Fruit fly (Drosophila melanogaster) whole organism, embryonic: ENCODE measurements around the gene SLC5A11.

Source experiments
- Blimp-1 ChIP-seq: fragments of 200-800 bp; sonication (Bioruptor generic); optimal IDR thresholded peaks from 3 replicates; lab custom pipeline; 2018; ENCODE audit warnings: missing biosample characterization, missing genetic modification characterization, mild to moderate bottlenecking, moderate library complexity, missing genetic modification reagents
- CG10366 ChIP-seq: fragments of 200-800 bp; sonication (Bioruptor generic); IDR thresholded peaks from 2 replicates; pipeline ENCODE4 v1.3.6; 2022; ENCODE audit warnings: missing biosample characterization, missing genetic modification characterization
- CG12155 ChIP-seq: fragments of 200-800 bp; sonication (Bioruptor generic); optimal IDR thresholded peaks from 3 replicates; lab custom pipeline; 2016; ENCODE audit warnings: missing biosample characterization, missing genetic modification characterization
- CG13296 ChIP-seq: fragments of 200-800 bp; sonication (Bioruptor generic); optimal IDR thresholded peaks from 3 replicates; lab custom pipeline; 2018; ENCODE audit warnings: missing biosample characterization, mild to moderate bottlenecking, missing genetic modification characterization
- CG13775 ChIP-seq: fragments of 200-800 bp; sonication (Bioruptor generic); optimal IDR thresholded peaks from 3 replicates; lab custom pipeline; 2017; ENCODE audit warnings: missing biosample characterization, mild to moderate bottlenecking, missing genetic modification characterization
- CG14441 ChIP-seq: fragments of 200-800 bp; sonication (Bioruptor generic); IDR thresholded peaks from 2 replicates; pipeline ENCODE4 v1.3.6; 2022; ENCODE audit warnings: missing biosample characterization, missing genetic modification characterization
- CG2678 ChIP-seq: fragments of 200-800 bp; sonication (Bioruptor generic); optimal IDR thresholded peaks from 3 replicates; lab custom pipeline; 2019; ENCODE audit warnings: missing biosample characterization, mild to moderate bottlenecking, missing genetic modification characterization, moderate library complexity
- CG30403 ChIP-seq: fragments of 200-800 bp; sonication (Bioruptor generic); optimal IDR thresholded peaks from 3 replicates; lab custom pipeline; 2016; ENCODE audit warnings: missing biosample characterization, missing genetic modification characterization
- CG31224 ChIP-seq: fragments of 200-800 bp; sonication (Bioruptor generic); IDR thresholded peaks from 2 replicates; pipeline ENCODE4 v1.3.6; 2022; ENCODE audit warnings: missing biosample characterization, missing genetic modification characterization
- CG3407 ChIP-seq: fragments of 200-800 bp; sonication (Bioruptor generic); optimal IDR thresholded peaks from 2 replicates; lab custom pipeline; 2018; ENCODE audit warnings: missing biosample characterization, mild to moderate bottlenecking, missing genetic modification characterization
- CG42726 ChIP-seq: fragments of 200-800 bp; sonication (Bioruptor generic); IDR thresholded peaks from 2 replicates; pipeline ENCODE4 v1.3.6; 2022; ENCODE audit warnings: missing biosample characterization, missing genetic modification characterization; ENCODE audit not compliant: partially characterized antibody
- CG4730 ChIP-seq: fragments of 200-800 bp; sonication (Bioruptor generic); IDR thresholded peaks from 2 replicates; pipeline ENCODE4 v1.3.6; 2022; ENCODE audit warnings: missing biosample characterization, missing genetic modification characterization
- CG5180 ChIP-seq: fragments of 200-800 bp; sonication (Bioruptor generic); optimal IDR thresholded peaks from 3 replicates; lab custom pipeline; 2017; ENCODE audit warnings: missing biosample characterization, missing genetic modification characterization, mild to moderate bottlenecking, moderate library complexity, missing genetic modification reagents
- CG6683 ChIP-seq: fragments of 200-800 bp; sonication (Bioruptor generic); optimal IDR thresholded peaks from 2 replicates; lab custom pipeline; 2017; ENCODE audit warnings: missing biosample characterization, mild to moderate bottlenecking, missing genetic modification characterization, missing genetic modification reagents
- CG7987 ChIP-seq: fragments of 200-800 bp; sonication (Bioruptor generic); optimal IDR thresholded peaks from 2 replicates; lab custom pipeline; 2018; ENCODE audit warnings: missing biosample characterization, mild to moderate bottlenecking, missing genetic modification characterization, moderate library complexity
- CG8089 ChIP-seq: fragments of 200-800 bp; sonication (Bioruptor generic); optimal IDR thresholded peaks from 3 replicates; lab custom pipeline; 2016; ENCODE audit warnings: missing biosample characterization, missing genetic modification characterization
- CG8388 ChIP-seq: fragments of 200-800 bp; sonication (Bioruptor generic); optimal IDR thresholded peaks from 2 replicates; lab custom pipeline; 2019; ENCODE audit warnings: missing biosample characterization, mild to moderate bottlenecking, missing genetic modification characterization, moderate library complexity
- Chrac-16 ChIP-seq: fragments of 200-800 bp; sonication (Bioruptor generic); optimal IDR thresholded peaks from 3 replicates; lab custom pipeline; 2016; ENCODE audit warnings: missing biosample characterization, missing genetic modification characterization
- Dref ChIP-seq: fragments of 200-800 bp; sonication (Bioruptor generic); IDR thresholded peaks from 2 replicates; pipeline ENCODE4 v1.3.6; 2022; ENCODE audit warnings: missing biosample characterization, missing genetic modification characterization
- Fer1 ChIP-seq: fragments of 200-800 bp; sonication (Bioruptor generic); optimal IDR thresholded peaks from 2 replicates; lab custom pipeline; 2017; ENCODE audit warnings: missing biosample characterization, mild to moderate bottlenecking, missing genetic modification characterization
- GATAe ChIP-seq: fragments of 200-800 bp; sonication (Bioruptor generic); conservative IDR thresholded peaks from 2 replicates; pipeline ENCODE4 v1.3.6; 2022; ENCODE audit warnings: missing biosample characterization, missing genetic modification characterization
- Hr78 ChIP-seq, 2 experiments: fragments of 200-800 bp in 1 of 2; fragments of >200 bp in 1 of 2; sonication (Bioruptor generic) in 1 of 2; optimal IDR thresholded peaks; 2 replicates each; lab custom pipeline; 2017 to 2019; ENCODE audit warnings: missing biosample characterization in 2 of 2, missing genetic modification characterization in 2 of 2, mild to moderate bottlenecking in 1 of 2, moderate library complexity in 1 of 2
- Jarid2 ChIP-seq: fragments of 200-800 bp; sonication (Bioruptor generic); optimal IDR thresholded peaks from 3 replicates; lab custom pipeline; 2017; ENCODE audit warnings: mild to moderate bottlenecking, missing biosample characterization, missing genetic modification reagents, missing genetic modification characterization
- MESR4 ChIP-seq: fragments of 200-800 bp; sonication (Bioruptor generic); optimal IDR thresholded peaks from 2 replicates; lab custom pipeline; 2018; ENCODE audit warnings: missing biosample characterization, mild to moderate bottlenecking, missing genetic modification characterization, moderate library complexity
- Mrtf ChIP-seq: fragments of 200-800 bp; sonication (Bioruptor generic); IDR thresholded peaks from 3 replicates; pipeline ENCODE4 v1.3.6; 2022; ENCODE audit warnings: missing biosample characterization, missing genetic modification characterization
- NC2β ChIP-seq: fragments of 200-800 bp; sonication (Bioruptor generic); optimal IDR thresholded peaks from 2 replicates; lab custom pipeline; 2016; ENCODE audit warnings: missing biosample characterization, missing genetic modification characterization
- NfI ChIP-seq: fragments of 200-800 bp; sonication (Bioruptor generic); optimal IDR thresholded peaks from 3 replicates; lab custom pipeline; 2018; ENCODE audit warnings: missing biosample characterization, mild to moderate bottlenecking, missing genetic modification characterization, moderate library complexity
- Oaz ChIP-seq: fragments of 200-800 bp; sonication (Bioruptor generic); IDR thresholded peaks from 2 replicates; pipeline ENCODE4 v1.3.6; 2022; ENCODE audit warnings: missing biosample characterization, missing genetic modification characterization
- PHDP ChIP-seq: fragments of 200-800 bp; sonication (Bioruptor generic); optimal IDR thresholded peaks from 3 replicates; lab custom pipeline; 2018; ENCODE audit warnings: missing biosample characterization, mild to moderate bottlenecking, missing genetic modification characterization, moderate library complexity
- TFAM ChIP-seq: fragments of 200-800 bp; sonication (Bioruptor generic); optimal IDR thresholded peaks from 2 replicates; lab custom pipeline; 2017; ENCODE audit warnings: missing biosample characterization, missing genetic modification characterization, inconsistent platforms
- Tbp ChIP-seq: fragments of >200 bp; optimal IDR thresholded peaks from 2 replicates; lab custom pipeline; 2018; ENCODE audit warnings: missing biosample characterization, missing genetic modification characterization
- YL-1 ChIP-seq: fragments of 200-800 bp; sonication (Bioruptor generic); optimal IDR thresholded peaks from 3 replicates; lab custom pipeline; 2017; ENCODE audit warnings: missing biosample characterization, mild to moderate bottlenecking, missing genetic modification characterization
- ato ChIP-seq: fragments of 200-800 bp; sonication (Bioruptor generic); IDR thresholded peaks from 2 replicates; pipeline ENCODE4 v1.3.6; 2022; ENCODE audit warnings: missing biosample characterization, missing genetic modification characterization; ENCODE audit not compliant: partially characterized antibody
- bab2 ChIP-seq: fragments of 200-800 bp; sonication (Bioruptor generic); optimal IDR thresholded peaks from 2 replicates; lab custom pipeline; 2016; ENCODE audit warnings: missing biosample characterization, missing genetic modification characterization
- bbx ChIP-seq: fragments of 200-800 bp; sonication (Bioruptor generic); IDR thresholded peaks from 2 replicates; pipeline ENCODE4 v1.3.6; 2022; ENCODE audit warnings: missing biosample characterization, missing genetic modification characterization; ENCODE audit not compliant: partially characterized antibody
- bowl ChIP-seq: fragments of 200-800 bp; sonication (Bioruptor generic); IDR thresholded peaks from 2 replicates; pipeline ENCODE4 v1.3.6; 2022; ENCODE audit warnings: missing biosample characterization, missing genetic modification characterization
- cato ChIP-seq: fragments of 200-800 bp; sonication (Bioruptor generic); optimal IDR thresholded peaks from 2 replicates; lab custom pipeline; 2016; ENCODE audit warnings: missing biosample characterization, missing genetic modification characterization, borderline replicate concordance
- chif ChIP-seq, 2 experiments: fragments of 200-800 bp; sonication (Bioruptor generic); optimal IDR thresholded peaks; 3 replicates each; lab custom pipeline; 2016; ENCODE audit warnings: missing biosample characterization in 2 of 2, missing genetic modification characterization in 2 of 2
- chinmo ChIP-seq: fragments of 200-800 bp; sonication (Bioruptor generic); IDR thresholded peaks from 4 replicates; pipeline ENCODE4 v1.3.6; 2022; ENCODE audit warnings: missing biosample characterization, missing genetic modification characterization; ENCODE audit not compliant: partially characterized antibody
- dan ChIP-seq: fragments of 200-800 bp; sonication (Bioruptor generic); IDR thresholded peaks from 2 replicates; pipeline ENCODE4 v1.3.6; 2022; ENCODE audit warnings: missing biosample characterization, missing genetic modification characterization
- fru ChIP-seq: fragments of >200 bp; optimal IDR thresholded peaks from 2 replicates; lab custom pipeline; 2017
- gfzf ChIP-seq: fragments of 200-800 bp; sonication (Bioruptor generic); optimal IDR thresholded peaks from 2 replicates; lab custom pipeline; 2016; ENCODE audit warnings: missing biosample characterization, mild to moderate bottlenecking, missing genetic modification characterization, moderate library complexity
- grn ChIP-seq: fragments of 200-800 bp; sonication (Bioruptor generic); optimal IDR thresholded peaks from 3 replicates; lab custom pipeline; 2017; ENCODE audit warnings: missing biosample characterization, missing genetic modification characterization
- knrl ChIP-seq: fragments of 200-800 bp; sonication (Bioruptor generic); IDR thresholded peaks from 3 replicates; pipeline ENCODE4 v1.3.6; 2022; ENCODE audit warnings: missing biosample characterization, missing genetic modification characterization; ENCODE audit not compliant: partially characterized antibody
- luna ChIP-seq: fragments of 200-800 bp; sonication (Bioruptor generic); optimal IDR thresholded peaks from 2 replicates; lab custom pipeline; 2016; ENCODE audit warnings: missing biosample characterization, missing genetic modification characterization
- peb ChIP-seq: fragments of 200-800 bp; sonication (Bioruptor generic); IDR thresholded peaks from 2 replicates; pipeline ENCODE4 v1.3.6; 2022; ENCODE audit warnings: missing biosample characterization, missing genetic modification characterization
- pzg ChIP-seq: fragments of 200-800 bp; sonication (Bioruptor generic); optimal IDR thresholded peaks from 3 replicates; lab custom pipeline; 2018; ENCODE audit warnings: missing biosample characterization, mild to moderate bottlenecking, missing genetic modification characterization, moderate library complexity
- ranshi ChIP-seq: fragments of 200-800 bp; sonication (Bioruptor generic); IDR thresholded peaks from 2 replicates; pipeline ENCODE4 v1.3.6; 2022; ENCODE audit warnings: missing biosample characterization, missing genetic modification characterization
- row ChIP-seq: fragments of 200-800 bp; sonication (Bioruptor generic); IDR thresholded peaks from 3 replicates; pipeline ENCODE4 v1.3.6; 2022; ENCODE audit warnings: missing biosample characterization, missing genetic modification characterization
- slbo ChIP-seq: fragments of 200-800 bp; sonication (Bioruptor generic); IDR thresholded peaks from 2 replicates; pipeline ENCODE4 v1.3.6; 2022; ENCODE audit warnings: missing biosample characterization, missing genetic modification characterization
- unc-4 ChIP-seq: fragments of 200-800 bp; sonication (Bioruptor generic); IDR thresholded peaks from 2 replicates; pipeline ENCODE4 v1.3.6; 2022; ENCODE audit warnings: missing biosample characterization, missing genetic modification characterization; ENCODE audit not compliant: partially characterized antibody

The SLC5A11 gene

dm6 chr2L:8239712-8240245 is 34.8 kb upstream of the SLC5A11 start, which contains the start of gene Pvr (continued):
- TF ChIP-seq bab2 (GFP tag; lab: Kevin White, UChicago): no peak
- no peak for TF ChIP-seq CG30403 (GFP tag; lab: Kevin White, UChicago)
- no peak for TF ChIP-seq CG31224 (GFP tag; lab: Robert Waterston, UW)
- no peak for TF ChIP-seq NfI (GFP tag; lab: Kevin White, UChicago)
- TF ChIP-seq Mrtf (GFP tag; lab: Robert Waterston, UW): no peak
- no peak for TF ChIP-seq Tbp
- TF ChIP-seq CG4730: no peak
- no peak for TF ChIP-seq bowl (GFP tag; lab: Robert Waterston, UW)
- TF ChIP-seq CG42726: peak; percentile 90
- no peak for TF ChIP-seq slbo (GFP tag; lab: Robert Waterston, UW)
- TF ChIP-seq CG8089: no peak
- TF ChIP-seq Chrac-16: no peak
- peak; percentile 94 for TF ChIP-seq chinmo
- TF ChIP-seq TFAM: no peak
- TF ChIP-seq Fer1 (GFP tag; lab: Kevin White, UChicago): no peak
- TF ChIP-seq peb (GFP tag; lab: Robert Waterston, UW): no peak
- TF ChIP-seq CG7987: no peak
- TF ChIP-seq CG3407 (GFP tag; lab: Kevin White, UChicago): no peak
- TF ChIP-seq Hr78 (GFP tag; optimal IDR thresholded peaks at IDR 0.05; lab: Kevin White, UChicago): no peak
- peak; percentile 94 for TF ChIP-seq knrl (GFP tag; lab: Robert Waterston, UW)
- TF ChIP-seq row (GFP tag; lab: Robert Waterston, UW): peak; percentile 35; the same call in 1 of the 3 replicates
- peak; percentile 12 for TF ChIP-seq gfzf (GFP tag; lab: Kevin White, UChicago)
- TF ChIP-seq CG6683: no peak
- TF ChIP-seq PHDP (tag; lab: Kevin White, UChicago): no peak
- TF ChIP-seq CG5180 (GFP tag; lab: Kevin White, UChicago): no peak
- no peak for TF ChIP-seq fru
- TF ChIP-seq dan (GFP tag; lab: Robert Waterston, UW): no peak
- no peak for TF ChIP-seq CG2678 (tag; lab: Kevin White, UChicago)
- no peak for TF ChIP-seq CG8388 (GFP tag; lab: Kevin White, UChicago)
- no peak for TF ChIP-seq chif (GFP tag; optimal IDR thresholded peaks at IDR 0.05; lab: Kevin White, UChicago)
- no peak for TF ChIP-seq ranshi (GFP tag; lab: Robert Waterston, UW)
- no peak for TF ChIP-seq NC2β
- TF ChIP-seq YL-1 (GFP tag; lab: Kevin White, UChicago): no peak
- peak; percentile 91 for TF ChIP-seq ato
- TF ChIP-seq Blimp-1 (GFP tag; lab: Kevin White, UChicago): no peak
- TF ChIP-seq CG12155 (GFP tag; lab: Kevin White, UChicago): no peak
- TF ChIP-seq grn (GFP tag; lab: Kevin White, UChicago): peak; percentile 11
- TF ChIP-seq GATAe: no peak
- no peak for TF ChIP-seq CG13296 (GFP tag; lab: Kevin White, UChicago)
- no peak for TF ChIP-seq MESR4 (GFP tag; lab: Kevin White, UChicago)
- TF ChIP-seq CG14441 (GFP tag; lab: Robert Waterston, UW): no peak
- no peak for TF ChIP-seq CG10366
- TF ChIP-seq CG13775 (GFP tag; lab: Kevin White, UChicago): peak; percentile 17
- peak; percentile 83 for TF ChIP-seq Dref (GFP tag; lab: Robert Waterston, UW)
- TF ChIP-seq pzg (GFP tag; lab: Kevin White, UChicago): peak; percentile 70
- TF ChIP-seq cato: no peak
- no peak for TF ChIP-seq Oaz (GFP tag; lab: Robert Waterston, UW)
- TF ChIP-seq Jarid2 (GFP tag; lab: Kevin White, UChicago): peak; percentile 88
- TF ChIP-seq bbx: peak; percentile 97
- TF ChIP-seq unc-4 (GFP tag; lab: Robert Waterston, UW): peak; percentile 94
- TF ChIP-seq luna (GFP tag; lab: Kevin White, UChicago): no peak
